Fruit fly (Drosophila melanogaster) S2 (cell line): ENCODE data around the gene RIOK1.

Experiments used
- CG8478 ChIP-seq: fragments of >200 bp; optimal IDR thresholded peaks from 2 replicates; lab custom pipeline; 2018
- CTCF ChIP-seq, 2 experiments: fragments of >200 bp; optimal IDR thresholded peaks; 2 replicates each; lab custom pipeline; 2018

dm6 chr3L:11623245-11623883, 24.9 kb downstream of the RIOK1 start:
- no peak for TF ChIP-seq CG8478 (lab: Kevin White, UChicago)
- TF ChIP-seq CTCF (optimal IDR thresholded peaks at IDR 0.05; lab: Kevin White, UChicago) = no peak
